Fruit fly (Drosophila melanogaster): ENCODE results near the gene Rhau.

Rhau gene

dm6 chr2L:20780768-20781167 is 23.0 kb upstream of the Rhau start (continued):
- no peak for TF ChIP-seq sna (GFP tag; IDR thresholded peaks at IDR 0.05; ENCODE audit: partially characterized antibody)
- TF ChIP-seq ara (GFP tag; IDR thresholded peaks at IDR 0.05) = peak; percentile 50; the same call in 1 of the 2 replicates
- TF ChIP-seq CG10979 (tag; optimal IDR thresholded peaks at IDR 0.05) = peak; percentile 11
- TF ChIP-seq ap (GFP tag; IDR thresholded peaks at IDR 0.05) = 0 out of 2 replicates have a peak, but pooled peaks have one; percentile 19
- no peak for TF ChIP-seq bbx (GFP tag; IDR thresholded peaks at IDR 0.05; ENCODE audit: partially characterized antibody)
- TF ChIP-seq CG13296 (GFP tag; optimal IDR thresholded peaks at IDR 0.05) = peak; percentile 74
- peak; percentile 86 for TF ChIP-seq CG12769 (tag; optimal IDR thresholded peaks at IDR 0.05)
- peak; percentile 13 for TF ChIP-seq Sry-β (GFP tag; optimal IDR thresholded peaks at IDR 0.05)
- TF ChIP-seq sc (optimal IDR thresholded peaks at IDR 0.05) = no peak
- TF ChIP-seq sc (GFP tag; optimal IDR thresholded peaks at IDR 0.05) = peak; percentile 34
- peak; percentile 76 for TF ChIP-seq CG2875 (GFP tag; optimal IDR thresholded peaks at IDR 0.05)
- no peak for TF ChIP-seq pita (GFP tag; optimal IDR thresholded peaks at IDR 0.05)
- TF ChIP-seq MTF-1 (GFP tag; optimal IDR thresholded peaks at IDR 0.05; ENCODE audit: borderline replicate concordance) = peak; percentile 85
- peak; percentile 87 for TF ChIP-seq CG18599 (GFP tag; optimal IDR thresholded peaks at IDR 0.05)
- peak; percentile 34 for TF ChIP-seq Max (GFP tag; optimal IDR thresholded peaks at IDR 0.05)
- peak; percentile 5 for TF ChIP-seq CG7271 (tag; optimal IDR thresholded peaks at IDR 0.05)
- TF ChIP-seq HLH4C (GFP tag; IDR thresholded peaks at IDR 0.05; ENCODE audit: partially characterized antibody) = no peak
- peak; percentile 88 for TF ChIP-seq CG12071 (GFP tag; optimal IDR thresholded peaks at IDR 0.05)
- no peak for TF ChIP-seq lmd (GFP tag; IDR thresholded peaks at IDR 0.05)
- TF ChIP-seq dmrt99B (tag; optimal IDR thresholded peaks at IDR 0.05) = peak; percentile 37
- TF ChIP-seq Usf (GFP tag; optimal IDR thresholded peaks at IDR 0.05) = peak; percentile 30
- TF ChIP-seq CG2116 (GFP tag; optimal IDR thresholded peaks at IDR 0.05) = peak; percentile 22
- no peak for TF ChIP-seq al (GFP tag; IDR thresholded peaks at IDR 0.05)
- no peak for TF ChIP-seq Dll (GFP tag; IDR thresholded peaks at IDR 0.05; ENCODE audit: partially characterized antibody)
- TF ChIP-seq CG17912 (GFP tag; optimal IDR thresholded peaks at IDR 0.05) = peak; percentile 51
- 0 out of 2 replicates have a peak, but pooled peaks have one; percentile 18 for TF ChIP-seq Nf-YA (GFP tag; IDR thresholded peaks at IDR 0.05)
- peak; percentile 73 for TF ChIP-seq caup (GFP tag; optimal IDR thresholded peaks at IDR 0.05; ENCODE audit: severe bottlenecking)
- TF ChIP-seq CG7839 (tag; optimal IDR thresholded peaks at IDR 0.05) = peak; percentile 32
- peak; percentile 38 for TF ChIP-seq Atf3 (GFP tag; optimal IDR thresholded peaks at IDR 0.05)
- peak; percentile 75 for TF ChIP-seq Side (GFP tag; optimal IDR thresholded peaks at IDR 0.05)
- TF ChIP-seq CG10209 (GFP tag; optimal IDR thresholded peaks at IDR 0.05) = peak; percentile 81
- TF ChIP-seq toy (GFP tag; IDR thresholded peaks at IDR 0.05) = no peak
- TF ChIP-seq Ssrp (tag; optimal IDR thresholded peaks at IDR 0.05) = no peak
- TF ChIP-seq psq (GFP tag; optimal IDR thresholded peaks at IDR 0.05) = no peak
- peak; percentile 38 for TF ChIP-seq Hsf (GFP tag; optimal IDR thresholded peaks at IDR 0.05)
- no peak for TF ChIP-seq CG11093 (GFP tag; IDR thresholded peaks at IDR 0.05)
- TF ChIP-seq H2.0 (GFP tag; IDR thresholded peaks at IDR 0.05) = no peak
- TF ChIP-seq C15 (GFP tag; IDR thresholded peaks at IDR 0.05) = no peak
- peak; percentile 14 to 49 for TF ChIP-seq chif (GFP tag; optimal IDR thresholded peaks at IDR 0.05)
- peak; percentile 33; the same call in 1 of the 2 replicates for TF ChIP-seq CG6689 (GFP tag; IDR thresholded peaks at IDR 0.05)
- peak; percentile 47 for TF ChIP-seq pfk (GFP tag; optimal IDR thresholded peaks at IDR 0.05)
- peak; percentile 16 for TF ChIP-seq az2 (GFP tag; optimal IDR thresholded peaks at IDR 0.05)
- TF ChIP-seq Pdp1 (GFP tag; optimal IDR thresholded peaks at IDR 0.05) = peak in 1 of 2 experiments; percentile 46
- TF ChIP-seq aop (GFP tag; IDR thresholded peaks at IDR 0.05) = no peak
- TF ChIP-seq tll (GFP tag; optimal IDR thresholded peaks at IDR 0.05) = peak in 1 of 2 experiments; percentile 88
- peak; percentile 68 for TF ChIP-seq Vsx1 (GFP tag; optimal IDR thresholded peaks at IDR 0.05)
- peak; percentile 36 for TF ChIP-seq CoRest (tag; optimal IDR thresholded peaks at IDR 0.05)
- peak; percentile 53; the same call in 1 of the 2 replicates for TF ChIP-seq CG4360 (GFP tag; IDR thresholded peaks at IDR 0.05)
- TF ChIP-seq gfzf (GFP tag; optimal IDR thresholded peaks at IDR 0.05) = no peak

All from whole organism, embryonic.